Fruit fly (Drosophila melanogaster) whole organism, prepupa: ENCODE data around the gene CG1542.

ENCODE experiments used
- Blimp-1 ChIP-seq: fragments of 200-800 bp; sonication (Bioruptor generic); optimal IDR thresholded peaks from 3 replicates; lab custom pipeline; 2017; ENCODE audit warnings: missing biosample characterization, missing genetic modification characterization, mild to moderate bottlenecking, moderate library complexity, missing genetic modification reagents
- CG10669 ChIP-seq: fragments of 200-800 bp; sonication (Bioruptor generic); optimal IDR thresholded peaks from 3 replicates; lab custom pipeline; 2018; ENCODE audit warnings: missing biosample characterization, mild to moderate bottlenecking, missing genetic modification characterization, moderate library complexity
- CG11294 ChIP-seq: fragments of 200-800 bp; sonication (Bioruptor generic); IDR thresholded peaks from 2 replicates; pipeline ENCODE4 v1.3.6; 2022; ENCODE audit warnings: missing biosample characterization, missing genetic modification characterization
- CG11762 ChIP-seq: fragments of 200-800 bp; sonication (Bioruptor generic); optimal IDR thresholded peaks from 3 replicates; lab custom pipeline; 2016; ENCODE audit warnings: missing biosample characterization, missing genetic modification characterization; ENCODE audit not compliant: insufficient read depth
- CG11902 ChIP-seq: fragments of 200-800 bp; sonication (Bioruptor generic); optimal IDR thresholded peaks from 3 replicates; lab custom pipeline; 2016; ENCODE audit warnings: missing biosample characterization, missing genetic modification characterization
- CG1621 ChIP-seq: fragments of 200-800 bp; sonication (Bioruptor generic); optimal IDR thresholded peaks from 3 replicates; lab custom pipeline; 2018; ENCODE audit warnings: missing biosample characterization, mild to moderate bottlenecking, missing genetic modification characterization
- CG16779 ChIP-seq: fragments of 200-800 bp; sonication (Bioruptor generic); optimal IDR thresholded peaks from 3 replicates; lab custom pipeline; 2017; ENCODE audit warnings: missing biosample characterization, mild to moderate bottlenecking, missing genetic modification characterization
- CG31627 ChIP-seq: fragments of 200-800 bp; sonication (Bioruptor generic); optimal IDR thresholded peaks from 3 replicates; lab custom pipeline; 2016; ENCODE audit warnings: missing biosample characterization, missing genetic modification characterization
- CG4318 ChIP-seq: fragments of 200-800 bp; sonication (Bioruptor generic); optimal IDR thresholded peaks from 3 replicates; lab custom pipeline; 2017; ENCODE audit warnings: missing biosample characterization, mild to moderate bottlenecking, missing genetic modification characterization
- CG6163 ChIP-seq: fragments of 200-800 bp; sonication (Bioruptor generic); IDR thresholded peaks from 3 replicates; pipeline ENCODE4 v1.3.6; 2022; ENCODE audit warnings: missing biosample characterization, missing genetic modification characterization
- CG6276 ChIP-seq: fragments of 200-800 bp; sonication (Bioruptor generic); optimal IDR thresholded peaks from 2 replicates; lab custom pipeline; 2017; ENCODE audit warnings: missing biosample characterization, mild to moderate bottlenecking, missing genetic modification characterization
- CG6792 ChIP-seq: fragments of 200-800 bp; sonication (Bioruptor generic); optimal IDR thresholded peaks from 3 replicates; lab custom pipeline; 2016; ENCODE audit warnings: missing biosample characterization, missing genetic modification characterization
- CG6854 ChIP-seq: fragments of 200-800 bp; sonication (Bioruptor generic); optimal IDR thresholded peaks from 2 replicates; lab custom pipeline; 2017; ENCODE audit warnings: missing biosample characterization, mild to moderate bottlenecking, missing genetic modification characterization
- CG8319 ChIP-seq: fragments of 200-800 bp; sonication (Bioruptor generic); optimal IDR thresholded peaks from 3 replicates; lab custom pipeline; 2016; ENCODE audit warnings: missing biosample characterization, missing genetic modification characterization
- CG8632 ChIP-seq: fragments of 200-800 bp; sonication (Bioruptor generic); optimal IDR thresholded peaks from 3 replicates; lab custom pipeline; 2016; ENCODE audit warnings: missing biosample characterization, missing genetic modification characterization
- CG9139 ChIP-seq: fragments of 200-800 bp; sonication (Bioruptor generic); optimal IDR thresholded peaks from 3 replicates; lab custom pipeline; 2017; ENCODE audit warnings: missing biosample characterization, mild to moderate bottlenecking, missing genetic modification characterization
- Eip78C ChIP-seq: fragments of 200-800 bp; sonication (Bioruptor generic); peaks from one replicate; lab custom pipeline; 2016; ENCODE audit warnings: missing biosample characterization, missing genetic modification characterization
- Eip93F ChIP-seq: fragments of 200-800 bp; sonication (Bioruptor generic); optimal IDR thresholded peaks from 2 replicates; lab custom pipeline; 2016; ENCODE audit warnings: missing biosample characterization, mild to moderate bottlenecking, missing genetic modification characterization
- Ets21C ChIP-seq: fragments of 200-800 bp; sonication (Bioruptor generic); optimal IDR thresholded peaks from 3 replicates; lab custom pipeline; 2016; ENCODE audit warnings: missing biosample characterization, missing genetic modification characterization
- Ets96B ChIP-seq: fragments of 200-800 bp; optimal IDR thresholded peaks from 2 replicates; lab custom pipeline; 2019; ENCODE audit warnings: missing biosample characterization, mild to moderate bottlenecking, missing genetic modification characterization, moderate library complexity
- Gug ChIP-seq: fragments of 200-800 bp; sonication (Bioruptor generic); IDR thresholded peaks from 2 replicates; pipeline ENCODE4 v1.3.6; 2022; ENCODE audit warnings: missing biosample characterization, missing genetic modification characterization
- Hr38 ChIP-seq: sonication (Bioruptor generic); optimal IDR thresholded peaks from 2 replicates; lab custom pipeline; 2016; ENCODE audit warnings: missing biosample characterization, missing genetic modification characterization
- Hr39 ChIP-seq: fragments of 200-800 bp; sonication (Bioruptor generic); optimal IDR thresholded peaks from 2 replicates; lab custom pipeline; 2016; ENCODE audit warnings: missing biosample characterization, missing genetic modification characterization
- Hr4 ChIP-seq: fragments of 200-800 bp; sonication (Bioruptor generic); optimal IDR thresholded peaks from 3 replicates; lab custom pipeline; 2016; ENCODE audit warnings: missing biosample characterization, missing genetic modification characterization
- Lpt ChIP-seq: fragments of 200-800 bp; sonication (Bioruptor generic); optimal IDR thresholded peaks from 3 replicates; lab custom pipeline; 2016; ENCODE audit warnings: missing biosample characterization, missing genetic modification characterization
- OdsH ChIP-seq: fragments of 200-800 bp; sonication (Bioruptor generic); optimal IDR thresholded peaks from 3 replicates; lab custom pipeline; 2016; ENCODE audit warnings: missing biosample characterization, missing genetic modification characterization
- Smox ChIP-seq: fragments of 200-800 bp; sonication (Bioruptor generic); optimal IDR thresholded peaks from 3 replicates; lab custom pipeline; 2016; ENCODE audit warnings: missing biosample characterization, missing genetic modification characterization
- Sox102F ChIP-seq: fragments of 200-800 bp; sonication (Bioruptor generic); optimal IDR thresholded peaks from 2 replicates; lab custom pipeline; 2016; ENCODE audit warnings: missing biosample characterization, mild to moderate bottlenecking, missing genetic modification characterization
- Sox14 ChIP-seq: fragments of 200-800 bp; sonication (Bioruptor generic); optimal IDR thresholded peaks from 3 replicates; lab custom pipeline; 2016; ENCODE audit warnings: missing biosample characterization, missing genetic modification characterization
- Sox15 ChIP-seq: fragments of 200-800 bp; sonication (Bioruptor generic); optimal IDR thresholded peaks from 3 replicates; lab custom pipeline; 2016; ENCODE audit warnings: missing biosample characterization, missing genetic modification characterization
- achi ChIP-seq: fragments of 200-800 bp; sonication (Bioruptor generic); optimal IDR thresholded peaks from 3 replicates; lab custom pipeline; 2016; ENCODE audit warnings: missing biosample characterization, missing genetic modification characterization
- acj6 ChIP-seq: fragments of 200-800 bp; sonication (Bioruptor generic); optimal IDR thresholded peaks from 3 replicates; lab custom pipeline; 2016; ENCODE audit warnings: missing biosample characterization, missing genetic modification characterization
- cyc ChIP-seq: fragments of 200-800 bp; sonication (Bioruptor generic); optimal IDR thresholded peaks from 3 replicates; lab custom pipeline; 2016; ENCODE audit warnings: missing biosample characterization, missing genetic modification characterization
- eg ChIP-seq: fragments of 200-800 bp; sonication (Bioruptor generic); IDR thresholded peaks from 3 replicates; pipeline ENCODE4 v1.3.6; 2022; ENCODE audit warnings: missing biosample characterization, missing genetic modification characterization
- esn ChIP-seq: fragments of 200-800 bp; sonication (Bioruptor generic); optimal IDR thresholded peaks from 2 replicates; lab custom pipeline; 2016; ENCODE audit warnings: missing biosample characterization, mild to moderate bottlenecking, missing genetic modification characterization, moderate library complexity
- fd59A ChIP-seq: fragments of 200-800 bp; sonication (Bioruptor generic); optimal IDR thresholded peaks from 2 replicates; lab custom pipeline; 2017; ENCODE audit warnings: missing biosample characterization, mild to moderate bottlenecking, missing genetic modification characterization, missing genetic modification reagents
- fkh ChIP-seq: fragments of 200-800 bp; sonication (Bioruptor generic); optimal IDR thresholded peaks from 3 replicates; lab custom pipeline; 2017; ENCODE audit warnings: missing biosample characterization, mild to moderate bottlenecking, missing genetic modification characterization, moderate library complexity
- net ChIP-seq: fragments of 200-800 bp; sonication (Bioruptor generic); optimal IDR thresholded peaks from 3 replicates; lab custom pipeline; 2016; ENCODE audit warnings: missing biosample characterization, missing genetic modification characterization
- pdm3 ChIP-seq: fragments of 200-800 bp; sonication (Bioruptor generic); optimal IDR thresholded peaks from 3 replicates; lab custom pipeline; 2016; ENCODE audit warnings: missing biosample characterization, missing genetic modification characterization
- salr ChIP-seq, 2 experiments: fragments of 200-800 bp; sonication (Bioruptor generic); optimal IDR thresholded peaks; 3 replicates each; lab custom pipeline; 2016 to 2018; ENCODE audit warnings: missing biosample characterization in 2 of 2, missing genetic modification characterization in 2 of 2, mild to moderate bottlenecking in 1 of 2
- spab ChIP-seq: fragments of 200-800 bp; sonication (Bioruptor generic); optimal IDR thresholded peaks from 2 replicates; lab custom pipeline; 2017; ENCODE audit warnings: missing biosample characterization, mild to moderate bottlenecking, missing genetic modification characterization, missing genetic modification reagents
- ss ChIP-seq, 2 experiments: fragments of 200-800 bp; sonication (Bioruptor generic); optimal IDR thresholded peaks; 2 replicates in 1 of 2; 3 replicates in 1 of 2; lab custom pipeline; 2017 to 2018; ENCODE audit warnings: mild to moderate bottlenecking in 2 of 2, missing biosample characterization in 2 of 2, missing genetic modification characterization in 2 of 2, moderate library complexity in 1 of 2
- svp ChIP-seq: fragments of 200-800 bp; sonication (Bioruptor generic); peaks from one replicate; lab custom pipeline; 2016; ENCODE audit warnings: missing biosample characterization, missing genetic modification characterization
- topi ChIP-seq: fragments of 200-800 bp; sonication (Bioruptor generic); optimal IDR thresholded peaks from 3 replicates; lab custom pipeline; 2016; ENCODE audit warnings: missing biosample characterization, missing genetic modification characterization
- vri ChIP-seq: fragments of 200-800 bp; sonication (Bioruptor generic); optimal IDR thresholded peaks from 3 replicates; lab custom pipeline; 2016; ENCODE audit warnings: missing biosample characterization, mild to moderate bottlenecking, missing genetic modification characterization

Gene CG1542

dm6 chr3R:31195695-31196113 lies 17.6 kb upstream of the CG1542 start, which contains the start of gene mesh:
Gene mesh, minus strand, starts transcription at chr3R:31195762.
- TF ChIP-seq Eip93F (GFP tag; lab: Kevin White, UChicago), result peak; percentile 61
- TF ChIP-seq fkh (GFP tag; lab: Kevin White, UChicago), result peak; percentile 67
- TF ChIP-seq vri (GFP tag; lab: Kevin White, UChicago), result peak; percentile 89
- TF ChIP-seq salr (GFP tag; optimal IDR thresholded peaks at IDR 0.05; lab: Kevin White, UChicago), result no peak

dm6 chr3R:31196731-31197130 lies 16.5 kb upstream of the CG1542 start, which contains the start of gene CG1544:
Gene CG1544, plus strand, starts transcription at chr3R:31196916.
- TF ChIP-seq Blimp-1 (GFP tag; lab: Kevin White, UChicago) (peak; percentile 3), pdm3 (GFP tag; lab: Kevin White, UChicago) (no peak), Eip78C (GFP tag; lab: Kevin White, UChicago) (peak; percentile 51), cyc (GFP tag; lab: Kevin White, UChicago) (no peak), fkh (GFP tag; lab: Kevin White, UChicago) (peak; percentile 10), Gug (0 out of 2 replicates have a peak, but pooled peaks have one; percentile 31)

- no peak for TF ChIP-seq CG11294 (GFP tag; lab: Robert Waterston, UW)
- TF ChIP-seq fkh (GFP tag; lab: Kevin White, UChicago), result no peak
- no peak for TF ChIP-seq acj6 (GFP tag; lab: Kevin White, UChicago)
- TF ChIP-seq Sox15 (GFP tag; lab: Kevin White, UChicago), result no peak
- peak; percentile 76 for TF ChIP-seq Eip78C (GFP tag; lab: Kevin White, UChicago)
- no peak for TF ChIP-seq achi
- TF ChIP-seq Sox14, result peak; percentile 3
- TF ChIP-seq spab (GFP tag; lab: Kevin White, UChicago), result no peak
- no peak for TF ChIP-seq CG6276 (GFP tag; lab: Kevin White, UChicago)
- peak; percentile 29 for TF ChIP-seq Smox (GFP tag; lab: Kevin White, UChicago)
- TF ChIP-seq svp (GFP tag; lab: Kevin White, UChicago), result peak; percentile 95
- TF ChIP-seq CG8319, result no peak
- TF ChIP-seq CG6854 (GFP tag; lab: Kevin White, UChicago), result no peak
- TF ChIP-seq CG1621 (tag; lab: Kevin White, UChicago), result no peak
- peak; percentile 1 for TF ChIP-seq esn
- peak; percentile 16 for TF ChIP-seq OdsH (GFP tag; lab: Kevin White, UChicago)
- TF ChIP-seq CG9139 (GFP tag; lab: Kevin White, UChicago), result no peak
- TF ChIP-seq CG4318 (GFP tag; lab: Kevin White, UChicago), result no peak
- TF ChIP-seq Hr38, result no peak
- TF ChIP-seq pdm3 (GFP tag; lab: Kevin White, UChicago), result peak; percentile 22
- TF ChIP-seq CG6163 (GFP tag; lab: Robert Waterston, UW), result peak; percentile 31; the same call in 2 of the 3 replicates
- no peak for TF ChIP-seq eg (GFP tag; lab: Robert Waterston, UW)
- TF ChIP-seq Hr39 (GFP tag; lab: Kevin White, UChicago), result peak; percentile 47
- TF ChIP-seq CG31627 (GFP tag; lab: Kevin White, UChicago), result peak; percentile 30
- TF ChIP-seq Hr4 (GFP tag; lab: Kevin White, UChicago), result peak; percentile 8
- TF ChIP-seq ss (GFP tag; optimal IDR thresholded peaks at IDR 0.05; lab: Kevin White, UChicago), result no peak
- peak; percentile 20 for TF ChIP-seq Sox102F (GFP tag; lab: Kevin White, UChicago)
- TF ChIP-seq Ets21C (GFP tag; lab: Kevin White, UChicago), result no peak
- peak; percentile 7 for TF ChIP-seq topi (GFP tag; lab: Kevin White, UChicago)
- no peak for TF ChIP-seq CG6792
- no peak for TF ChIP-seq CG10669 (GFP tag; lab: Kevin White, UChicago)
- peak; percentile 4 for TF ChIP-seq cyc (GFP tag; lab: Kevin White, UChicago)
- TF ChIP-seq Lpt (GFP tag; lab: Kevin White, UChicago), result no peak
- TF ChIP-seq CG8632 (GFP tag; lab: Kevin White, UChicago), result peak; percentile 6
- no peak for TF ChIP-seq CG11902 (GFP tag; lab: Kevin White, UChicago)
- TF ChIP-seq Eip93F (GFP tag; lab: Kevin White, UChicago), result no peak
- no peak for TF ChIP-seq fd59A (GFP tag; lab: Kevin White, UChicago)
- TF ChIP-seq CG11762, result no peak
- peak; percentile 46 for TF ChIP-seq vri (GFP tag; lab: Kevin White, UChicago)
- no peak for TF ChIP-seq CG16779 (tag; lab: Kevin White, UChicago)
- TF ChIP-seq net, result peak; percentile 2
- TF ChIP-seq Ets96B (tag; lab: Kevin White, UChicago), result no peak
Measured at dm6 chr3R:31197142-31197994, 15.9 kb upstream of the CG1542 start.
